Worm (Caenorhabditis elegans): Measurements from ENCODE around the gene clk-1.

clk-1 gene

ce11 chrIII:5274715-5275355 is 2.9 kb upstream of the clk-1 start, which contains the start of the genes daf-41 and toc-1:
Gene daf-41 (minus strand): TSS chrIII:5274765.
Gene toc-1 (plus strand): TSS chrIII:5275251.
- TF ChIP-seq rbr-2 (tag; optimal IDR thresholded peaks at IDR 0.05) = peak; percentile 25
- no peak for TF ChIP-seq ceh-32 (tag; optimal IDR thresholded peaks at IDR 0.05; ENCODE audit: poor library complexity)
- TF ChIP-seq Y5F2A.4 (GFP tag; optimal IDR thresholded peaks at IDR 0.05) = no peak
- peak; percentile 60 for TF ChIP-seq dpl-1 (GFP tag; optimal IDR thresholded peaks at IDR 0.05)
- TF ChIP-seq ceh-44 (GFP tag; IDR thresholded peaks at IDR 0.05) = no peak
- TF ChIP-seq madf-5 (GFP tag; IDR thresholded peaks at IDR 0.05) = no peak
- TF ChIP-seq ces-1 (GFP tag; optimal IDR thresholded peaks at IDR 0.05) = no peak
- TF ChIP-seq vab-7 (GFP tag; IDR thresholded peaks at IDR 0.05) = no peak
- peak; percentile 17 for TF ChIP-seq ztf-7 (tag; optimal IDR thresholded peaks at IDR 0.05)
- TF ChIP-seq lim-7 (GFP tag; IDR thresholded peaks at IDR 0.05) = no peak
- no peak for TF ChIP-seq nhr-42 (GFP tag; IDR thresholded peaks at IDR 0.05)
- TF ChIP-seq fkh-10 (GFP tag; optimal IDR thresholded peaks at IDR 0.05) = no peak
- TF ChIP-seq spr-3 (GFP tag; optimal IDR thresholded peaks at IDR 0.05) = no peak
- TF ChIP-seq unc-62 (GFP tag; optimal IDR thresholded peaks at IDR 0.05 in 1 of 2) = peak in 1 of 2 experiments; percentile 50
- TF ChIP-seq unc-62 (tag; optimal IDR thresholded peaks at IDR 0.05) = no peak
- TF ChIP-seq nhr-41 (GFP tag; IDR thresholded peaks at IDR 0.05) = no peak
- TF ChIP-seq Y48G9A.11 (GFP tag; IDR thresholded peaks at IDR 0.05) = no peak
- TF ChIP-seq D1046.2 (GFP tag; IDR thresholded peaks at IDR 0.05) = no peak
- no peak for TF ChIP-seq madf-9 (GFP tag; conservative IDR thresholded peaks at IDR 0.05)
- TF ChIP-seq unc-39 (tag; optimal IDR thresholded peaks at IDR 0.05) = no peak
- TF ChIP-seq nhr-11 (tag; optimal IDR thresholded peaks at IDR 0.05) = no peak
- TF ChIP-seq tra-1 (GFP tag; IDR thresholded peaks at IDR 0.05) = no peak
- no peak for TF ChIP-seq skn-1 (tag; optimal IDR thresholded peaks at IDR 0.05)
- no peak for TF ChIP-seq T26A8.4 (GFP tag; IDR thresholded peaks at IDR 0.05)
- TF ChIP-seq pha-4 (GFP tag; IDR thresholded peaks at IDR 0.05) = no peak
- peak; percentile 75 for TF ChIP-seq pha-4 (tag; optimal IDR thresholded peaks at IDR 0.05)
- TF ChIP-seq lsy-2 (tag; optimal IDR thresholded peaks at IDR 0.05) = peak in 1 of 2 experiments; percentile 77
- peak; percentile 10 for TF ChIP-seq hlh-30 (tag; optimal IDR thresholded peaks at IDR 0.05; ENCODE audit: insufficient read depth)
- TF ChIP-seq mep-1 (tag; optimal IDR thresholded peaks at IDR 0.05) = peak; percentile 44
- TF ChIP-seq saeg-2 (GFP tag; IDR thresholded peaks at IDR 0.05) = no peak
- TF ChIP-seq daf-16 (GFP tag; optimal IDR thresholded peaks at IDR 0.05) = no peak
- TF ChIP-seq daf-16 (tag; optimal IDR thresholded peaks at IDR 0.05) = peak; percentile 24
- no peak for TF ChIP-seq arid-1 (GFP tag; conservative IDR thresholded peaks at IDR 0.05)
- no peak for TF ChIP-seq nhr-102 (tag; optimal IDR thresholded peaks at IDR 0.05)
- peak; percentile 71 for TF ChIP-seq mes-2 (tag; optimal IDR thresholded peaks at IDR 0.05; ENCODE audit: poor library complexity, severe bottlenecking)
- no peak for TF ChIP-seq lin-15B (tag; optimal IDR thresholded peaks at IDR 0.05)
- peak; percentile 25 for TF ChIP-seq dve-1 (tag; optimal IDR thresholded peaks at IDR 0.05; ENCODE audit: insufficient read depth)

- TF ChIP-seq hmg-1.1 (GFP tag; IDR thresholded peaks at IDR 0.05) (0 out of 2 replicates have a peak, but pooled peaks have one; percentile 9), jun-1 (tag; optimal IDR thresholded peaks at IDR 0.05) (no peak), nhr-111 (GFP tag; optimal IDR thresholded peaks at IDR 0.05) (no peak), rbr-2 (tag; optimal IDR thresholded peaks at IDR 0.05) (peak; percentile 11), arid-1 (GFP tag; conservative IDR thresholded peaks at IDR 0.05) (no peak), ces-1 (GFP tag; optimal IDR thresholded peaks at IDR 0.05) (no peak), tra-1 (GFP tag; IDR thresholded peaks at IDR 0.05) (0 out of 2 replicates have a peak, but pooled peaks have one; percentile 29), sdz-12 (GFP tag; optimal IDR thresholded peaks at IDR 0.05) (no peak), lsy-2 (tag; optimal IDR thresholded peaks at IDR 0.05) (peak in 1 of 2 experiments; percentile 64), Y48G9A.11 (GFP tag; IDR thresholded peaks at IDR 0.05) (no peak), ceh-20 (GFP tag; IDR thresholded peaks at IDR 0.05) (no peak), mep-1 (tag; optimal IDR thresholded peaks at IDR 0.05) (peak; percentile 12), zip-11 (GFP tag; IDR thresholded peaks at IDR 0.05) (no peak), madf-9 (GFP tag; conservative IDR thresholded peaks at IDR 0.05) (no peak), ztf-11 (tag; optimal IDR thresholded peaks at IDR 0.05) (no peak), hlh-30 (tag; optimal IDR thresholded peaks at IDR 0.05; ENCODE audit: insufficient read depth) (no peak)
Measured at ce11 chrIII:5280228-5280627, 2.5 kb downstream of the clk-1 start.
